Worm (Caenorhabditis elegans) whole organism, L4 larva: Measurements from ENCODE around the gene Y77E11A.23.

Source experiments
- F10B5.3 ChIP-seq: sonication (generic microtip); optimal IDR thresholded peaks from 2 replicates; lab custom pipeline; 2016; ENCODE audit warnings: mild to moderate bottlenecking, missing genetic modification characterization, missing compliant biosample characterization
- T20F7.1 ChIP-seq: fragments of 200-800 bp; sonication (Bioruptor generic); optimal IDR thresholded peaks from 2 replicates; lab custom pipeline; 2018; ENCODE audit warnings: mild to moderate bottlenecking, missing genetic modification characterization, missing compliant biosample characterization
- ZK337.2 ChIP-seq: fragments of 200-800 bp; sonication (Bioruptor generic); IDR thresholded peaks from 2 replicates; pipeline ENCODE4 v1.3.6; 2022; ENCODE audit warnings: missing genetic modification reagents, missing genetic modification characterization, missing compliant biosample characterization
- ama-1 ChIP-seq: fragments of 150-350 bp; optimal IDR thresholded peaks from 2 replicates; lab custom pipeline; 2014; ENCODE audit warnings: inconsistent platforms, mixed read lengths
- ceh-28 ChIP-seq: fragments of 150-350 bp; optimal IDR thresholded peaks from 2 replicates; lab custom pipeline; 2014; ENCODE audit warnings: missing biosample characterization, missing genetic modification reagents, missing genetic modification characterization
- ceh-44 ChIP-seq: fragments of 200-800 bp; sonication (Bioruptor generic); IDR thresholded peaks from 2 replicates; pipeline ENCODE4 v1.3.6; 2022; ENCODE audit warnings: missing genetic modification reagents, missing genetic modification characterization, missing compliant biosample characterization
- ceh-82 ChIP-seq: sonication (generic microtip); optimal IDR thresholded peaks from 2 replicates; lab custom pipeline; 2017; ENCODE audit warnings: missing biosample characterization, missing genetic modification characterization
- ces-1 ChIP-seq: fragments of 150-350 bp; sonication (generic microtip); optimal IDR thresholded peaks from 4 replicates; lab custom pipeline; 2014; ENCODE audit warnings: missing biosample characterization, missing genetic modification reagents, missing genetic modification characterization
- cey-2 ChIP-seq: sonication (generic microtip); optimal IDR thresholded peaks from 3 replicates; lab custom pipeline; 2017; ENCODE audit warnings: missing genetic modification characterization, mild to moderate bottlenecking, missing compliant biosample characterization, antibody characterized with exemption, borderline replicate concordance; ENCODE audit not compliant: insufficient read depth
- daf-16 ChIP-seq, 3 experiments: sonication (generic microtip); optimal IDR thresholded peaks; 2 replicates each; lab custom pipeline; 2016 to 2017; ENCODE audit warnings: missing genetic modification characterization in 3 of 3, missing genetic modification reagents in 3 of 3, mild to moderate bottlenecking in 2 of 3, missing compliant biosample characterization in 2 of 3, missing biosample characterization in 1 of 3, moderate library complexity in 1 of 3
- dmd-6 ChIP-seq: fragments of 200-800 bp; sonication (Bioruptor generic); IDR thresholded peaks from 2 replicates; pipeline ENCODE4 v1.3.6; 2022; ENCODE audit warnings: missing genetic modification reagents, missing genetic modification characterization, missing compliant biosample characterization
- dve-1 ChIP-seq: sonication (generic microtip); optimal IDR thresholded peaks from 2 replicates; lab custom pipeline; 2017; ENCODE audit warnings: antibody characterized with exemption, mild to moderate bottlenecking, missing genetic modification characterization, missing compliant biosample characterization; ENCODE audit not compliant: insufficient read depth
- egl-27 ChIP-seq: sonication (generic microtip); optimal IDR thresholded peaks from 3 replicates; lab custom pipeline; 2017; ENCODE audit warnings: missing biosample characterization, missing genetic modification reagents, missing genetic modification characterization
- hlh-11 ChIP-seq: fragments of 200-800 bp; sonication (Bioruptor generic); optimal IDR thresholded peaks from 2 replicates; lab custom pipeline; 2018; ENCODE audit warnings: mild to moderate bottlenecking, missing genetic modification characterization, missing compliant biosample characterization
- hlh-30 ChIP-seq: sonication (generic microtip); optimal IDR thresholded peaks from 2 replicates; lab custom pipeline; 2017; ENCODE audit warnings: antibody characterized with exemption, mild to moderate bottlenecking, missing genetic modification characterization, missing compliant biosample characterization; ENCODE audit not compliant: insufficient read depth
- hmg-1.1 ChIP-seq: fragments of 200-800 bp; sonication (Bioruptor generic); IDR thresholded peaks from 2 replicates; pipeline ENCODE4 v1.3.6; 2022; ENCODE audit warnings: missing genetic modification reagents, missing genetic modification characterization, missing compliant biosample characterization
- lim-7 ChIP-seq: fragments of 200-800 bp; sonication (Bioruptor generic); IDR thresholded peaks from 2 replicates; pipeline ENCODE4 v1.3.6; 2022; ENCODE audit warnings: missing genetic modification characterization, missing compliant biosample characterization
- lin-1 ChIP-seq: fragments of 200-800 bp; sonication (Bioruptor generic); IDR thresholded peaks from 2 replicates; pipeline ENCODE4 v1.3.6; 2022; ENCODE audit warnings: missing genetic modification reagents, missing genetic modification characterization, missing compliant biosample characterization
- lin-38 ChIP-seq: fragments of 200-800 bp; sonication (Bioruptor generic); IDR thresholded peaks from 2 replicates; pipeline ENCODE4 v1.3.6; 2022; ENCODE audit warnings: missing genetic modification reagents, missing genetic modification characterization, missing compliant biosample characterization
- lin-39 ChIP-seq: fragments of 150-350 bp; optimal IDR thresholded peaks from 2 replicates; lab custom pipeline; 2014; ENCODE audit warnings: missing biosample characterization, missing genetic modification reagents, missing genetic modification characterization
- lir-3 ChIP-seq: sonication (generic microtip); optimal IDR thresholded peaks from 2 replicates; lab custom pipeline; 2016; ENCODE audit warnings: mild to moderate bottlenecking, missing genetic modification characterization, missing compliant biosample characterization
- lsy-2 ChIP-seq, 2 experiments: fragments of 150-350 bp in 1 of 2; sonication (generic microtip) in 1 of 2; optimal IDR thresholded peaks; 2 replicates each; lab custom pipeline; 2014 to 2017; ENCODE audit warnings: missing biosample characterization in 2 of 2, missing genetic modification characterization in 2 of 2
- mdl-1 ChIP-seq, 2 experiments: fragments of 150-350 bp in 1 of 2; sonication (generic microtip) in 1 of 2; optimal IDR thresholded peaks; 2 replicates each; lab custom pipeline; 2014 to 2017; ENCODE audit warnings: missing biosample characterization in 2 of 2, missing genetic modification characterization in 2 of 2
- mep-1 ChIP-seq: fragments of 150-350 bp; sonication (generic microtip); optimal IDR thresholded peaks from 3 replicates; lab custom pipeline; 2014; ENCODE audit warnings: missing biosample characterization, missing genetic modification characterization
- mes-2 ChIP-seq: sonication (generic microtip); optimal IDR thresholded peaks from 2 replicates; lab custom pipeline; 2016; ENCODE audit warnings: missing genotype, mild to moderate bottlenecking, missing genetic modification characterization, missing compliant biosample characterization; ENCODE audit not compliant: poor library complexity, severe bottlenecking
- mxl-2 ChIP-seq: fragments of 200-800 bp; sonication (Bioruptor generic); conservative IDR thresholded peaks from 2 replicates; pipeline ENCODE4 v1.3.6; 2022; ENCODE audit warnings: missing genetic modification reagents, missing genetic modification characterization, missing compliant biosample characterization
- mxl-3 ChIP-seq: fragments of 200-800 bp; sonication (Bioruptor generic); optimal IDR thresholded peaks from 2 replicates; lab custom pipeline; 2018; ENCODE audit warnings: mild to moderate bottlenecking, missing genetic modification characterization, missing compliant biosample characterization
- nhr-102 ChIP-seq: sonication (generic microtip); optimal IDR thresholded peaks from 2 replicates; lab custom pipeline; 2016; ENCODE audit warnings: mild to moderate bottlenecking, missing genetic modification characterization, moderate library complexity, missing compliant biosample characterization
- nhr-111 ChIP-seq: fragments of 200-800 bp; sonication (Bioruptor generic); optimal IDR thresholded peaks from 2 replicates; lab custom pipeline; 2018; ENCODE audit warnings: mild to moderate bottlenecking, missing genetic modification characterization, missing compliant biosample characterization
- nhr-28 ChIP-seq: fragments of 150-350 bp; optimal IDR thresholded peaks from 2 replicates; lab custom pipeline; 2014; ENCODE audit warnings: missing biosample characterization, missing genetic modification characterization
- nhr-42 ChIP-seq: fragments of 200-800 bp; sonication (Bioruptor generic); IDR thresholded peaks from 2 replicates; pipeline ENCODE4 v1.3.6; 2022; ENCODE audit warnings: missing genetic modification characterization, missing compliant biosample characterization
- nhr-48 ChIP-seq: sonication (generic microtip); optimal IDR thresholded peaks from 2 replicates; lab custom pipeline; 2016; ENCODE audit warnings: mild to moderate bottlenecking, missing genetic modification characterization, missing compliant biosample characterization
- nhr-6 ChIP-seq: fragments of 150-350 bp; optimal IDR thresholded peaks from 2 replicates; lab custom pipeline; 2014; ENCODE audit warnings: missing biosample characterization, missing genetic modification characterization
- nhr-77 ChIP-seq: fragments of 150-350 bp; optimal IDR thresholded peaks from 2 replicates; lab custom pipeline; 2014; ENCODE audit warnings: missing biosample characterization, missing genetic modification characterization
- php-3 ChIP-seq: fragments of 200-800 bp; sonication (Bioruptor generic); IDR thresholded peaks from 2 replicates; pipeline ENCODE4 v1.3.6; 2022; ENCODE audit warnings: missing genetic modification reagents, missing genetic modification characterization, missing compliant biosample characterization
- pqm-1 ChIP-seq: sonication (generic microtip); optimal IDR thresholded peaks from 2 replicates; lab custom pipeline; 2017; ENCODE audit warnings: missing biosample characterization, missing genetic modification characterization
- rbr-2 ChIP-seq: sonication (generic microtip); optimal IDR thresholded peaks from 2 replicates; lab custom pipeline; 2016; ENCODE audit warnings: missing genotype, missing genetic modification characterization, missing compliant biosample characterization
- tra-1 ChIP-seq: fragments of 200-800 bp; sonication (Bioruptor generic); IDR thresholded peaks from 2 replicates; pipeline ENCODE4 v1.3.6; 2022; ENCODE audit warnings: missing genetic modification reagents, missing genetic modification characterization, missing compliant biosample characterization
- unc-62 ChIP-seq, 3 experiments: fragments of 150-350 bp in 1 of 3; sonication (generic microtip); optimal IDR thresholded peaks in 2 of 3; peaks in 1 of 3; 1 replicate in 1 of 3; 2 replicates in 2 of 3; lab custom pipeline; 2014 to 2017; ENCODE audit warnings: missing biosample characterization in 3 of 3, missing genetic modification characterization in 3 of 3, missing genetic modification reagents in 3 of 3, missing genotype in 1 of 3
- zfp-2 ChIP-seq: sonication (generic microtip); optimal IDR thresholded peaks from 2 replicates; lab custom pipeline; 2016; ENCODE audit warnings: mild to moderate bottlenecking, missing genetic modification characterization, missing compliant biosample characterization
- ztf-7 ChIP-seq: fragments of 150-350 bp; optimal IDR thresholded peaks from 2 replicates; lab custom pipeline; 2014; ENCODE audit warnings: missing biosample characterization, missing genetic modification characterization

Y77E11A.23 gene

DNA sequence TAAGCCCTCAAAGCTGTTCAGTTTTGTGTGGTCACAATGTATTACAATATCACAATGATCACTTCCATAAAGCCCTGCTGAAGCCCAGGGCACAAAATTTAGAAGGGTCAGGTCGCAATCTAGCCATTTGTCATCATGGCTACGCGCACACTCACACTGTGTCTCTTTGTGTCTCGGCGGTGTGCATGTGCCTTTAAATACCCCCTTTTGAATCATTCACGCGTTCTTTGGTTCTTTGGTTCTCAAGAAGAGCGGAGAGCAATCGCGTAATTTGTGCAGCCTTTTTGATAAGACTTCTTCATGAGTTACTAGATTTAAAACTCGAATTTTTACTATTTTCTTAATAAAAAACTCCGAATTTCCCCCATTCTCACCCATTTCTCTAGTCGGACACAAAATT, 24.8 kb upstream of the Y77E11A.23 start (continued):
- TF ChIP-seq php-3 (GFP tag; lab: Robert Waterston, UW): 0 out of 2 replicates have a peak, but pooled peaks have one; percentile 16

DNA sequence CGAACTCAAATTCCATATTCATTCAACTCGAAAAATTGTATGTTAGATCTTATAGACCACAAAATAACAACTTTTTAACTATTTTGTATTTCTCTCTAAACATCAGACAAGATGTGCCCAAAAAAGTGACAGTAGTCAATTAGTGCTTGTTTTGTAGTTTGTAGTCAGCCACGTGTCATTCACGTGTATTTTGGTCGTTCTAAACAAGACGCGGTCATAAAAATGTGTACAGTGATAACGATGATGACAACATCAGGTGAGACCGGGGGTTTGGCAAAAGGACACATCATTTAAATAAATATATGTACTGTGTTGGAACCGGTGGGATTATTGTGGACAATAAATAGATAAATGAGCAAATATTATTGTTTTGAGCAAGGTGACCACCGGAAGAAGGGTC, 24.0 kb upstream of the Y77E11A.23 start:
- TF ChIP-seq unc-62 (GFP tag; optimal IDR thresholded peaks at IDR 0.05 in 1 of 2; lab: Kevin White, UChicago) (peak in 1 of 2 experiments; percentile 99), unc-62 (tag; optimal IDR thresholded peaks at IDR 0.05; lab: Kevin White, UChicago) (no peak), hmg-1.1 (GFP tag; lab: Robert Waterston, UW) (0 out of 2 replicates have a peak, but pooled peaks have one; percentile 11), lin-1 (GFP tag; lab: Robert Waterston, UW) (peak; percentile 28; the same call in 1 of the 2 replicates), lsy-2 (tag; optimal IDR thresholded peaks at IDR 0.05; lab: Kevin White, UChicago) (peak in 1 of 2 experiments; percentile 53), daf-16 (GFP tag; optimal IDR thresholded peaks at IDR 0.05; lab: Kevin White, UChicago) (peak in 1 of 2 experiments; percentile 22), daf-16 (tag; optimal IDR thresholded peaks at IDR 0.05; lab: Kevin White, UChicago) (peak; percentile 98), nhr-6 (peak; percentile 28), nhr-42 (GFP tag; lab: Robert Waterston, UW) (no peak), dve-1 (tag; lab: Kevin White, UChicago) (peak; percentile 92), pqm-1 (tag; lab: Kevin White, UChicago) (peak; percentile 17), rbr-2 (tag; lab: Kevin White, UChicago) (peak; percentile 33), mes-2 (peak; percentile 60), mdl-1 (tag; optimal IDR thresholded peaks at IDR 0.05; lab: Kevin White, UChicago) (peak in 1 of 2 experiments; percentile 74), ceh-82 (tag; lab: Kevin White, UChicago) (no peak), hlh-30 (tag; lab: Kevin White, UChicago) (peak; percentile 86), nhr-102 (tag; lab: Kevin White, UChicago) (peak; percentile 90), lir-3 (no peak), lin-39 (no peak), hlh-11 (tag; lab: Kevin White, UChicago) (peak; percentile 90), ztf-7 (tag; lab: Kevin White, UChicago) (no peak), T20F7.1 (peak; percentile 64), mxl-3 (GFP tag; lab: Kevin White, UChicago) (peak; percentile 80), nhr-28 (tag; lab: Kevin White, UChicago) (peak; percentile 98), nhr-77 (tag; lab: Kevin White, UChicago) (peak; percentile 29), lin-38 (GFP tag; lab: Robert Waterston, UW) (peak; percentile 31; the same call in 1 of the 2 replicates), php-3 (GFP tag; lab: Robert Waterston, UW) (peak; percentile 85), tra-1 (GFP tag; lab: Robert Waterston, UW) (peak; percentile 32; the same call in 1 of the 2 replicates), dmd-6 (peak; percentile 95), ceh-28 (tag; lab: Kevin White, UChicago) (no peak), egl-27 (tag; lab: Kevin White, UChicago) (no peak), cey-2 (peak; percentile 2), nhr-48 (tag; lab: Kevin White, UChicago) (peak; percentile 80), mep-1 (tag; lab: Kevin White, UChicago) (peak; percentile 56), lim-7 (GFP tag; lab: Robert Waterston, UW) (no peak), mxl-2 (GFP tag; lab: Robert Waterston, UW) (peak; percentile 97)

DNA sequence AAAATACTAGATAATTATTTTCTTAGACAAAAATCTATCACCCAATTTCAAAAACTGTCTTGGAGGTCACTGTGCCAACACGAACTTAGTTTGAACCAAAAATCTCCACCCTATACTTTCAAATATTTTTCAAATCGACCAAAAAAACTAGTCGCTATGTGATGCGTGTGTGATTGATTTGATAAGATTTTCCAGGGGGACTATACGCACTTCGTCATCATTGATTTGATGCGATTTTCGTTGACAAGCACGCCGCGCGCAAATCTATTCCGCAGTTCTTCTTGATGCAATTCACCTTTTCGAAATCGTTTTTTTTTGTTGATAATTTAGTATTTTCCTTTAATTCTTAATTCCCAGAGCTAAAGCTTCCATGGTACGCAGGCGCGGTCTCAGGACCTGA, 23.3 kb upstream of the Y77E11A.23 start:
- no peak for TF ChIP-seq zfp-2 (tag; lab: Kevin White, UChicago)
- peak; percentile 61 for TF ChIP-seq nhr-28 (tag; lab: Kevin White, UChicago)
- no peak for TF ChIP-seq ama-1 (lab: Kevin White, UChicago)
- TF ChIP-seq ceh-44 (GFP tag; lab: Robert Waterston, UW): no peak
- no peak for TF ChIP-seq ces-1
- no peak for TF ChIP-seq lsy-2 (tag; optimal IDR thresholded peaks at IDR 0.05; lab: Kevin White, UChicago)
- no peak for TF ChIP-seq ZK337.2 (GFP tag; lab: Robert Waterston, UW)
- TF ChIP-seq F10B5.3 (tag; lab: Kevin White, UChicago): no peak
- peak; percentile 12; the same call in 1 of the 2 replicates for TF ChIP-seq dmd-6
- TF ChIP-seq nhr-111 (GFP tag; lab: Kevin White, UChicago): no peak
